Worm (Caenorhabditis elegans): ENCODE results near the gene adal-1.

- no peak for TF ChIP-seq scrt-1 (GFP tag; IDR thresholded peaks at IDR 0.05)
- TF ChIP-seq tbx-37 (GFP tag; conservative IDR thresholded peaks at IDR 0.05), result no peak
- TF ChIP-seq hmbx-1 (tag; optimal IDR thresholded peaks at IDR 0.05), result no peak
- TF ChIP-seq hmg-4 (GFP tag; optimal IDR thresholded peaks at IDR 0.05), result no peak
- TF ChIP-seq flt-1 (GFP tag; IDR thresholded peaks at IDR 0.05), result no peak
Observed at ce11 chrII:6926488-6926887, 33.0 kb upstream of the adal-1 start.
